Fruit fly (Drosophila melanogaster): ENCODE data around the gene Skel.

DNA sequence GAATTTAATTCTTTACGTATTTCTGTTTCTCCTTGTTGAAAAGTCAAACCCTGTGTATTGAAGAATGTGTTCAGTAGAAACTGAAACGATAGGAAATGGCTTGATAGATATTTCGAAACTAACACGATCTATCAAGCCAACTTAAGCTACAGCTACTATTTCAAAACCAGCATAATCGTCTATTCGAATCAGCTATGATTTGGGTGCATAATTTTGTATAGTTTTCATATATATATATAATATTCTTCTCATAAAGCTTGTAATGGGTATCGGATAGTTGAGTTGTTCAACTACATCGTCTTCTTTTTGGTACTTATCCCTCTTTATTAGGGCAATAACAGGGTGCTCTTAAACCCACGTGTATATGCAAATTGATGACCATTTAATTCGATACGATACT is 49.1 kb downstream of the Skel start, which contains the start of gene tomboy20:
- no peak for TF ChIP-seq eg (GFP tag; IDR thresholded peaks at IDR 0.05)
- TF ChIP-seq Gug (GFP tag; IDR thresholded peaks at IDR 0.05) = no peak
- no peak for TF ChIP-seq CG8119 (GFP tag; IDR thresholded peaks at IDR 0.05)
- TF ChIP-seq pdm3 (GFP tag; optimal IDR thresholded peaks at IDR 0.05) = no peak
- TF ChIP-seq Hr39 (GFP tag; optimal IDR thresholded peaks at IDR 0.05) = no peak
